Worm (Caenorhabditis elegans): ENCODE results near the gene C37C3.17.

Gene C37C3.17

DNA sequence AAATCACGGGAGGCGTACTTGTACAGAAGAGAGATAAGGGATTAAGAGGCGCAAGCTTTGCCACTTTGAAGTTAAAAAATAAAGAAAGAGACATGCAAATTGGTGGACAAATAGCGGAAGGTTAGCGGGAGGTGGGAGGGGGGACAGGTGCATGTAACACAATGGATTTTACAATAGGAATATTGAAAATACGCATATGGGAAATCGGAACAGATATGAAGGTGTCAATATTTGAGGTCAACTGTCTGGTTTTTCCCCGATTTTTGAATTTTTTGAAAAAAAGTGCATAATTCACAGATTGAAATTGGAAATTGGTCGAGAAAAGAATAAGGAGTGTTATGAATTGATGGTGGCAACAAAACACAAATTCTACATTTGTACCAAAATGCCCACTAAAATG lies at the start of gene C37C3.17:
Gene C37C3.17, minus strand, starts transcription at position 101 of the 400 bp plus-strand sequence.
- no peak for TF ChIP-seq ceh-27 (GFP tag; optimal IDR thresholded peaks at IDR 0.05)
- no peak for TF ChIP-seq hmg-1.2 (GFP tag; IDR thresholded peaks at IDR 0.05)
- no peak for TF ChIP-seq F55B11.4 (tag; optimal IDR thresholded peaks at IDR 0.05; ENCODE audit: borderline replicate concordance, insufficient read depth)
- no peak for TF ChIP-seq fkh-3 (tag; optimal IDR thresholded peaks at IDR 0.05)
- no peak for TF ChIP-seq ceh-40 (GFP tag; IDR thresholded peaks at IDR 0.05)
- TF ChIP-seq hsf-1 (GFP tag; IDR thresholded peaks at IDR 0.05): no peak
- TF ChIP-seq ets-4 (GFP tag; optimal IDR thresholded peaks at IDR 0.05): no peak
- no peak for TF ChIP-seq rpc-1 (optimal IDR thresholded peaks at IDR 0.05)
- TF ChIP-seq rpc-1 (tag; optimal IDR thresholded peaks at IDR 0.05): no peak
- no peak for TF ChIP-seq ztf-28 (GFP tag; IDR thresholded peaks at IDR 0.05)
- TF ChIP-seq Y53G8AR.9 (GFP tag; conservative IDR thresholded peaks at IDR 0.05): no peak
- no peak for TF ChIP-seq attf-3 (GFP tag; conservative IDR thresholded peaks at IDR 0.05)
- no peak for TF ChIP-seq F37B4.10 (GFP tag; IDR thresholded peaks at IDR 0.05)
- no peak for TF ChIP-seq nhr-27 (tag; optimal IDR thresholded peaks at IDR 0.05)
- no peak for TF ChIP-seq Y56A3A.18 (GFP tag; IDR thresholded peaks at IDR 0.05)
- TF ChIP-seq efl-1 (GFP tag; optimal IDR thresholded peaks at IDR 0.05): no peak
- no peak for TF ChIP-seq atf-7 (tag; optimal IDR thresholded peaks at IDR 0.05)
- TF ChIP-seq rcor-1 (GFP tag; IDR thresholded peaks at IDR 0.05): no peak
- no peak for TF ChIP-seq egrh-3 (GFP tag; IDR thresholded peaks at IDR 0.05)
- no peak for TF ChIP-seq ekl-4 (GFP tag; IDR thresholded peaks at IDR 0.05)
- no peak for TF ChIP-seq F52B5.7 (tag; optimal IDR thresholded peaks at IDR 0.05)

DNA sequence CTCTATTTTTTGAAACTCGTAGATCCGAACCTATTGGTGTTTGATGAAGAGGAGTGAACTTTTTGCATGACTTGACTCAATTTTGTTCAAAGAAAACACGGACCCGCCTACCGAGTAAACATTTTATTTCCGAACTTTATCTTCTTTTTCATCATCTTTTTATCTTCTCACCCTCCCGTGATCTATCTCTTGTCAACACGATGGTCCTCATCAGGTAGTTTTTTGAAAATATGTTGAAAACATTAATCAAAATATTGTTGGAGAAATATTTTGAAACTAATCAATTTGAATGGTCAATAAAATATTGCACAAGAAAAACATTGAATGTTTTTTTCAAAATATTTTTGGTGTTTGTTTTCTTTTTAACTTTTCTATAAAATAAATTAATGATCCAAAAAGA lies 46.7 kb upstream of the C37C3.17 start:
- TF ChIP-seq dpff-1 (tag; optimal IDR thresholded peaks at IDR 0.05) (no peak), F55B11.4 (tag; optimal IDR thresholded peaks at IDR 0.05; ENCODE audit: borderline replicate concordance, insufficient read depth) (no peak), rcor-1 (GFP tag; IDR thresholded peaks at IDR 0.05) (no peak), T07F8.4 (tag; optimal IDR thresholded peaks at IDR 0.05) (no peak), C06A6.2 (GFP tag; conservative IDR thresholded peaks at IDR 0.05) (no peak), bed-2 (GFP tag; IDR thresholded peaks at IDR 0.05) (no peak), F22D6.2 (tag; optimal IDR thresholded peaks at IDR 0.05) (no peak), ccch-3 (GFP tag; optimal IDR thresholded peaks at IDR 0.05) (no peak), efl-1 (GFP tag; optimal IDR thresholded peaks at IDR 0.05) (no peak), Y67H2A.10 (GFP tag; conservative IDR thresholded peaks at IDR 0.05) (no peak), zfh-2 (GFP tag; conservative IDR thresholded peaks at IDR 0.05) (no peak), ztf-25 (GFP tag; IDR thresholded peaks at IDR 0.05) (no peak), attf-6 (GFP tag; IDR thresholded peaks at IDR 0.05) (no peak), rpc-1 (optimal IDR thresholded peaks at IDR 0.05) (no peak), rpc-1 (tag; optimal IDR thresholded peaks at IDR 0.05) (no peak), snpc-3.4 (tag; optimal IDR thresholded peaks at IDR 0.05) (no peak), D2030.7 (GFP tag; IDR thresholded peaks at IDR 0.05) (no peak), chd-7 (tag; optimal IDR thresholded peaks at IDR 0.05) (no peak), lir-1 (GFP tag; conservative IDR thresholded peaks at IDR 0.05) (no peak)

ce11 chrV:7904389-7904788 lies 42.7 kb upstream of the C37C3.17 start:
- TF ChIP-seq rec-8 (tag; optimal IDR thresholded peaks at IDR 0.05) (no peak), egl-44 (GFP tag; IDR thresholded peaks at IDR 0.05) (no peak), zim-3 (tag; optimal IDR thresholded peaks at IDR 0.05) (no peak)

Measured in whole organism, young adult.